Fruit fly (Drosophila melanogaster): Measurements from ENCODE around the gene CG15743.

Gene CG15743

dm6 chrX:13274429-13275095 is 10.9 kb upstream of the CG15743 start (continued):
- TF ChIP-seq emc (GFP tag; optimal IDR thresholded peaks at IDR 0.05): no peak
- TF ChIP-seq ash1 (GFP tag; optimal IDR thresholded peaks at IDR 0.05): no peak
- no peak for TF ChIP-seq CG17912 (GFP tag; optimal IDR thresholded peaks at IDR 0.05)
- no peak for TF ChIP-seq pan (optimal IDR thresholded peaks at IDR 0.05)
- peak in 1 of 2 experiments; percentile 67 for TF ChIP-seq pan (GFP tag; optimal IDR thresholded peaks at IDR 0.05 in 1 of 2, IDR thresholded peaks at IDR 0.05 in 1 of 2)
- TF ChIP-seq NfI (GFP tag; optimal IDR thresholded peaks at IDR 0.05): peak; percentile 29
- 0 out of 2 replicates have a peak, but pooled peaks have one; percentile 5 for TF ChIP-seq sim (GFP tag; IDR thresholded peaks at IDR 0.05)
- peak; percentile 33; the same call in 1 of the 3 replicates for TF ChIP-seq croc (GFP tag; conservative IDR thresholded peaks at IDR 0.05)
- no peak for TF ChIP-seq ranshi (GFP tag; IDR thresholded peaks at IDR 0.05)
- no peak for TF ChIP-seq gfzf (GFP tag; optimal IDR thresholded peaks at IDR 0.05)
- TF ChIP-seq dan (GFP tag; IDR thresholded peaks at IDR 0.05): no peak
- no peak for TF ChIP-seq crc (GFP tag; optimal IDR thresholded peaks at IDR 0.05)
- peak; percentile 41 for TF ChIP-seq Hmr (GFP tag; optimal IDR thresholded peaks at IDR 0.05)
- TF ChIP-seq Xrp1 (GFP tag; IDR thresholded peaks at IDR 0.05): peak; percentile 75
- no peak for TF ChIP-seq cg (GFP tag; optimal IDR thresholded peaks at IDR 0.05)
- no peak for TF ChIP-seq CG12104 (GFP tag; optimal IDR thresholded peaks at IDR 0.05)
- TF ChIP-seq CG12659 (GFP tag; optimal IDR thresholded peaks at IDR 0.05): peak; percentile 49
- peak; percentile 80 for TF ChIP-seq Ssrp (tag; optimal IDR thresholded peaks at IDR 0.05)
- peak; percentile 19; the same call in 1 of the 2 replicates for TF ChIP-seq Ada2b (GFP tag; IDR thresholded peaks at IDR 0.05)
- TF ChIP-seq abd-A (tag; optimal IDR thresholded peaks at IDR 0.05): no peak
- peak; percentile 41; the same call in 1 of the 2 replicates for TF ChIP-seq CG32772 (GFP tag; IDR thresholded peaks at IDR 0.05)
- no peak for TF ChIP-seq CG11696 (GFP tag; IDR thresholded peaks at IDR 0.05)
- TF ChIP-seq Asciz (GFP tag; optimal IDR thresholded peaks at IDR 0.05): peak; percentile 49
- TF ChIP-seq HLHmδ (GFP tag; optimal IDR thresholded peaks at IDR 0.05): no peak
- TF ChIP-seq CG8290 (GFP tag; optimal IDR thresholded peaks at IDR 0.05): no peak
- no peak for TF ChIP-seq CG8290 (tag; optimal IDR thresholded peaks at IDR 0.05)
- TF ChIP-seq CG8388 (GFP tag; optimal IDR thresholded peaks at IDR 0.05): peak; percentile 57
- TF ChIP-seq sr (GFP tag; IDR thresholded peaks at IDR 0.05): no peak
- TF ChIP-seq Lim3 (GFP tag; IDR thresholded peaks at IDR 0.05): no peak
- TF ChIP-seq CHES-1-like (GFP tag; optimal IDR thresholded peaks at IDR 0.05): no peak
- TF ChIP-seq CTCF (GFP tag; optimal IDR thresholded peaks at IDR 0.05): no peak
- TF ChIP-seq Chrac-16 (GFP tag; optimal IDR thresholded peaks at IDR 0.05): peak; percentile 15
- no peak for TF ChIP-seq prd (optimal IDR thresholded peaks at IDR 0.05)
- TF ChIP-seq prd (GFP tag; IDR thresholded peaks at IDR 0.05): peak; percentile 49; the same call in 2 of the 3 replicates
- TF ChIP-seq CG1529 (GFP tag; optimal IDR thresholded peaks at IDR 0.05): no peak
- TF ChIP-seq CG34376 (GFP tag; optimal IDR thresholded peaks at IDR 0.05): no peak
- peak; percentile 32 for TF ChIP-seq fd3F (GFP tag; optimal IDR thresholded peaks at IDR 0.05)
- TF ChIP-seq CG4328 (GFP tag; optimal IDR thresholded peaks at IDR 0.05): peak; percentile 23
- peak; percentile 54 for TF ChIP-seq CG9727 (GFP tag; optimal IDR thresholded peaks at IDR 0.05)
- peak; percentile 21; the same call in 1 of the 3 replicates for TF ChIP-seq CG11560 (tag; IDR thresholded peaks at IDR 0.05)
- TF ChIP-seq trem (tag; optimal IDR thresholded peaks at IDR 0.05): peak; percentile 56
- TF ChIP-seq crol (GFP tag; IDR thresholded peaks at IDR 0.05): no peak
- no peak for TF ChIP-seq bbx (GFP tag; IDR thresholded peaks at IDR 0.05; ENCODE audit: partially characterized antibody)
- TF ChIP-seq CG43689 (GFP tag; IDR thresholded peaks at IDR 0.05): no peak
- TF ChIP-seq repo (GFP tag; optimal IDR thresholded peaks at IDR 0.05): no peak
- TF ChIP-seq CG17186 (GFP tag; optimal IDR thresholded peaks at IDR 0.05): no peak
- no peak for TF ChIP-seq mam (GFP tag; optimal IDR thresholded peaks at IDR 0.05)
- peak; percentile 72 for TF ChIP-seq CG17829 (tag; optimal IDR thresholded peaks at IDR 0.05)
- peak; percentile 53 for TF ChIP-seq CG9817 (tag; optimal IDR thresholded peaks at IDR 0.05)
- peak in 1 of 3 experiments; percentile 54 for TF ChIP-seq lola (GFP tag; optimal IDR thresholded peaks at IDR 0.05)
- TF ChIP-seq BtbVII (GFP tag; optimal IDR thresholded peaks at IDR 0.05): peak; percentile 36

Data from whole organism, embryonic.